Worm (Caenorhabditis elegans) whole organism, late embryonic: ENCODE measurements around the gene alh-9.

Experiments
- K02D7.2 ChIP-seq: sonication (generic microtip); optimal IDR thresholded peaks from 2 replicates; lab custom pipeline; 2017; ENCODE audit warnings: mild to moderate bottlenecking, missing genetic modification characterization, missing compliant biosample characterization
- dmd-4 ChIP-seq: sonication (generic microtip); optimal IDR thresholded peaks from 2 replicates; lab custom pipeline; 2016; ENCODE audit warnings: borderline replicate concordance, missing genetic modification characterization, missing compliant biosample characterization
- nfya-1 ChIP-seq: sonication (generic microtip); optimal IDR thresholded peaks from 2 replicates; lab custom pipeline; 2017; ENCODE audit warnings: missing genetic modification characterization, mild to moderate bottlenecking, missing compliant biosample characterization, antibody characterized with exemption, moderate library complexity

DNA sequence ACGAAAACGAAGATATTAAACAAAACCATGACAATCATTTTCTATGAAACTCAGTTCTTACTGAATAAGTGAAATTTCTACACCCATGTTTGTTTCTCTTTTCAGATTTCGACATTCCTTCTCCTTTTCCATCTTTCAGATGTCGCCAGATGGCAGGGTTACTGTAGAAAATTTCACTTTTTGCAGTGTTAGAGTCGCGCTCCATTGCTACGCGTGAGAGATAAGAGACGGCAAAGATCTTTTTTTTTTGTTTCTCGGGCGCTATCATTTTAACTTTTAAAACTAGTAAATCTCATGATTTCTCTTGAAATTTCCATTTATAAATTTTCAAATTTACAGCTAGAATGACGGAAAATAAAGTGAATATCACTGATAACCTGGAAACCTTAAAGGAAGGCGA is 22.4 kb downstream of the alh-9 start, which contains the start of the genes mig-21 and F01F1.2:
- no peak for TF ChIP-seq nfya-1 (tag; lab: Kevin White, UChicago)
- TF ChIP-seq K02D7.2 (tag; lab: Kevin White, UChicago): no peak
- TF ChIP-seq dmd-4: no peak
